Fruit fly (Drosophila melanogaster) whole organism, embryonic: Measurements from ENCODE around the gene Tmx3.
A peak's percentile ranks its signal among the peaks of the same experiment; 100 is the strongest.

ENCODE experiments used
- Abd-B ChIP-seq: fragments of 200-800 bp; sonication (Bioruptor generic); optimal IDR thresholded peaks from 2 replicates; lab custom pipeline; 2018; ENCODE audit warnings: missing biosample characterization, mild to moderate bottlenecking, missing genetic modification characterization, moderate library complexity
- Ada2b ChIP-seq: fragments of 200-800 bp; sonication (Bioruptor generic); IDR thresholded peaks from 2 replicates; pipeline ENCODE4 v1.3.6; 2022; ENCODE audit warnings: missing biosample characterization, missing genetic modification characterization
- Bgb ChIP-seq: fragments of 200-800 bp; sonication (Bioruptor generic); IDR thresholded peaks from 2 replicates; pipeline ENCODE4 v1.3.6; 2022; ENCODE audit warnings: missing biosample characterization, missing genetic modification characterization; ENCODE audit not compliant: partially characterized antibody
- CG10209 ChIP-seq: fragments of 200-800 bp; sonication (Bioruptor generic); optimal IDR thresholded peaks from 3 replicates; lab custom pipeline; 2017; ENCODE audit warnings: missing biosample characterization, mild to moderate bottlenecking, missing genetic modification characterization, missing genetic modification reagents
- CG10321 ChIP-seq: fragments of 200-800 bp; sonication (Bioruptor generic); IDR thresholded peaks from 2 replicates; pipeline ENCODE4 v1.3.6; 2022; ENCODE audit warnings: missing biosample characterization, missing genetic modification characterization
- CG11085 ChIP-seq: fragments of 200-800 bp; sonication (Bioruptor generic); IDR thresholded peaks from 2 replicates; pipeline ENCODE4 v1.3.6; 2022; ENCODE audit warnings: missing biosample characterization, missing genetic modification characterization
- CG11560 ChIP-seq: fragments of 200-800 bp; sonication (Bioruptor generic); IDR thresholded peaks from 3 replicates; pipeline ENCODE4 v1.3.6; 2022; ENCODE audit warnings: missing biosample characterization, missing genetic modification characterization
- CG12299 ChIP-seq: fragments of 200-800 bp; sonication (Bioruptor generic); optimal IDR thresholded peaks from 2 replicates; lab custom pipeline; 2018; ENCODE audit warnings: missing biosample characterization, mild to moderate bottlenecking, missing genetic modification characterization
- CG14050 ChIP-seq: fragments of 200-800 bp; sonication (Bioruptor generic); IDR thresholded peaks from 3 replicates; pipeline ENCODE4 v1.3.6; 2022; ENCODE audit warnings: missing biosample characterization, missing genetic modification characterization
- CG15011 ChIP-seq: fragments of 200-800 bp; sonication (Bioruptor generic); optimal IDR thresholded peaks from 3 replicates; lab custom pipeline; 2018; ENCODE audit warnings: missing biosample characterization, mild to moderate bottlenecking, missing genetic modification characterization
- CG1832 ChIP-seq: fragments of 200-800 bp; sonication (Bioruptor generic); optimal IDR thresholded peaks from 2 replicates; lab custom pipeline; 2017; ENCODE audit warnings: missing biosample characterization, mild to moderate bottlenecking, missing genetic modification characterization, inconsistent platforms
- CG18599 ChIP-seq: fragments of 200-800 bp; sonication (Bioruptor generic); optimal IDR thresholded peaks from 3 replicates; lab custom pipeline; 2017; ENCODE audit warnings: missing biosample characterization, missing genetic modification characterization, mild to moderate bottlenecking, moderate library complexity, missing genetic modification reagents
- CG32532 ChIP-seq: fragments of 200-800 bp; sonication (Bioruptor generic); IDR thresholded peaks from 2 replicates; pipeline ENCODE4 v1.3.6; 2022; ENCODE audit warnings: missing biosample characterization, missing genetic modification characterization
- CG7745 ChIP-seq: fragments of 200-800 bp; sonication (Bioruptor generic); optimal IDR thresholded peaks from 2 replicates; lab custom pipeline; 2018; ENCODE audit warnings: missing biosample characterization, mild to moderate bottlenecking, missing genetic modification characterization, moderate library complexity
- CG9215 ChIP-seq: fragments of 200-800 bp; sonication (Bioruptor generic); IDR thresholded peaks from 2 replicates; pipeline ENCODE4 v1.3.6; 2022; ENCODE audit warnings: missing biosample characterization, missing genetic modification characterization
- D19B ChIP-seq: fragments of 200-800 bp; sonication (Bioruptor generic); optimal IDR thresholded peaks from 2 replicates; lab custom pipeline; 2017; ENCODE audit warnings: missing biosample characterization, mild to moderate bottlenecking, missing genetic modification characterization
- Dip3 ChIP-seq: fragments of 200-800 bp; sonication (Bioruptor generic); optimal IDR thresholded peaks from 3 replicates; lab custom pipeline; 2016; ENCODE audit warnings: missing biosample characterization, missing genetic modification characterization
- Dref ChIP-seq: fragments of 200-800 bp; sonication (Bioruptor generic); IDR thresholded peaks from 2 replicates; pipeline ENCODE4 v1.3.6; 2022; ENCODE audit warnings: missing biosample characterization, missing genetic modification characterization
- GATAe ChIP-seq: fragments of 200-800 bp; sonication (Bioruptor generic); conservative IDR thresholded peaks from 2 replicates; pipeline ENCODE4 v1.3.6; 2022; ENCODE audit warnings: missing biosample characterization, missing genetic modification characterization
- HmgD ChIP-seq: fragments of 200-800 bp; sonication (Bioruptor generic); optimal IDR thresholded peaks from 3 replicates; lab custom pipeline; 2016; ENCODE audit warnings: missing biosample characterization, missing genetic modification characterization
- Med ChIP-seq: fragments of 200-800 bp; sonication (Bioruptor generic); peaks from one replicate; lab custom pipeline; 2016; ENCODE audit warnings: missing biosample characterization, missing genetic modification characterization, mild to moderate bottlenecking, inconsistent platforms, moderate library complexity
- Ravus ChIP-seq: fragments of 200-800 bp; sonication (Bioruptor generic); IDR thresholded peaks from 2 replicates; pipeline ENCODE4 v1.3.6; 2022; ENCODE audit warnings: missing biosample characterization, missing genetic modification characterization
- Sin3A ChIP-seq: fragments of >200 bp; optimal IDR thresholded peaks from 2 replicates; lab custom pipeline; 2018
- Six4 ChIP-seq: fragments of 200-800 bp; sonication (Bioruptor generic); optimal IDR thresholded peaks from 2 replicates; lab custom pipeline; 2016; ENCODE audit warnings: missing biosample characterization, missing genetic modification characterization
- Taf1 ChIP-seq: fragments of 200-800 bp; sonication (Bioruptor generic); IDR thresholded peaks from 2 replicates; pipeline ENCODE4 v1.3.6; 2022; ENCODE audit warnings: missing biosample characterization, missing genetic modification characterization
- Vsx1 ChIP-seq: fragments of 200-800 bp; sonication (Bioruptor generic); optimal IDR thresholded peaks from 2 replicates; lab custom pipeline; 2017; ENCODE audit warnings: missing biosample characterization, mild to moderate bottlenecking, missing genetic modification characterization, missing genetic modification reagents
- ara ChIP-seq: fragments of 200-800 bp; sonication (Bioruptor generic); IDR thresholded peaks from 2 replicates; pipeline ENCODE4 v1.3.6; 2022; ENCODE audit warnings: missing biosample characterization, missing genetic modification characterization
- bbx ChIP-seq: fragments of 200-800 bp; sonication (Bioruptor generic); IDR thresholded peaks from 2 replicates; pipeline ENCODE4 v1.3.6; 2022; ENCODE audit warnings: missing biosample characterization, missing genetic modification characterization; ENCODE audit not compliant: partially characterized antibody
- bcd ChIP-seq: fragments of 200-800 bp; sonication (Bioruptor generic); optimal IDR thresholded peaks from 2 replicates; lab custom pipeline; 2017; ENCODE audit warnings: missing biosample characterization, mild to moderate bottlenecking, missing genetic modification characterization
- disco-r ChIP-seq: fragments of 200-800 bp; sonication (Bioruptor generic); optimal IDR thresholded peaks from 2 replicates; lab custom pipeline; 2016; ENCODE audit warnings: missing biosample characterization, missing genetic modification characterization
- dpn ChIP-seq, 2 experiments: fragments of 200-800 bp; sonication (Bioruptor generic); optimal IDR thresholded peaks; 3 replicates each; lab custom pipeline; 2016; ENCODE audit warnings: missing biosample characterization in 2 of 2, missing genetic modification characterization in 2 of 2
- ems ChIP-seq: fragments of 200-800 bp; sonication (Bioruptor generic); optimal IDR thresholded peaks from 3 replicates; lab custom pipeline; 2016; ENCODE audit warnings: missing biosample characterization, missing genetic modification characterization
- fd102C ChIP-seq: fragments of 200-800 bp; sonication (Bioruptor generic); optimal IDR thresholded peaks from 2 replicates; lab custom pipeline; 2018; ENCODE audit warnings: missing biosample characterization, mild to moderate bottlenecking, missing genetic modification characterization, moderate library complexity
- fd3F ChIP-seq: fragments of 200-800 bp; sonication (Bioruptor generic); optimal IDR thresholded peaks from 2 replicates; lab custom pipeline; 2018; ENCODE audit warnings: missing biosample characterization, mild to moderate bottlenecking, missing genetic modification characterization, moderate library complexity
- fd64A ChIP-seq: fragments of 200-800 bp; sonication (Bioruptor generic); optimal IDR thresholded peaks from 3 replicates; lab custom pipeline; 2018; ENCODE audit warnings: missing biosample characterization, mild to moderate bottlenecking, missing genetic modification characterization
- fd96Cb ChIP-seq: fragments of 200-800 bp; sonication (Bioruptor generic); optimal IDR thresholded peaks from 2 replicates; lab custom pipeline; 2018; ENCODE audit warnings: missing biosample characterization, mild to moderate bottlenecking, missing genetic modification characterization, moderate library complexity
- gsb ChIP-seq: fragments of 200-800 bp; sonication (Bioruptor generic); IDR thresholded peaks from 2 replicates; pipeline ENCODE4 v1.3.6; 2022; ENCODE audit warnings: missing biosample characterization, missing genetic modification characterization
- ind ChIP-seq: fragments of 200-800 bp; sonication (Bioruptor generic); optimal IDR thresholded peaks from 3 replicates; lab custom pipeline; 2016; ENCODE audit warnings: missing biosample characterization, missing genetic modification characterization
- jigr1 ChIP-seq: fragments of 200-800 bp; sonication (Bioruptor generic); IDR thresholded peaks from 3 replicates; pipeline ENCODE4 v1.3.6; 2022; ENCODE audit warnings: missing biosample characterization, missing genetic modification characterization
- jing ChIP-seq: fragments of 200-800 bp; sonication (Bioruptor generic); optimal IDR thresholded peaks from 2 replicates; lab custom pipeline; 2018; ENCODE audit warnings: missing biosample characterization, mild to moderate bottlenecking, missing genetic modification characterization
- lola ChIP-seq, 3 experiments: fragments of >200 bp in 2 of 3; fragments of 200-800 bp in 1 of 3; sonication (Bioruptor generic) in 1 of 3; optimal IDR thresholded peaks; 2 replicates each; lab custom pipeline; 2017 to 2019; ENCODE audit warnings: missing biosample characterization in 3 of 3, missing genetic modification characterization in 3 of 3, mild to moderate bottlenecking in 1 of 3, moderate library complexity in 1 of 3
- mam ChIP-seq: fragments of 200-800 bp; sonication (Bioruptor generic); optimal IDR thresholded peaks from 3 replicates; lab custom pipeline; 2016; ENCODE audit warnings: missing biosample characterization, missing genetic modification characterization
- mld ChIP-seq: fragments of 200-800 bp; sonication (Bioruptor generic); IDR thresholded peaks from 3 replicates; pipeline ENCODE4 v1.3.6; 2022; ENCODE audit warnings: missing biosample characterization, missing genetic modification characterization; ENCODE audit not compliant: partially characterized antibody
- nom ChIP-seq: fragments of 200-800 bp; sonication (Bioruptor generic); optimal IDR thresholded peaks from 2 replicates; lab custom pipeline; 2017; ENCODE audit warnings: missing biosample characterization, missing genetic modification characterization, mild to moderate bottlenecking, moderate library complexity, missing genetic modification reagents
- odd ChIP-seq: fragments of 200-800 bp; sonication (Bioruptor generic); optimal IDR thresholded peaks from 2 replicates; lab custom pipeline; 2017; ENCODE audit warnings: missing biosample characterization, mild to moderate bottlenecking, missing genetic modification characterization
- onecut ChIP-seq: fragments of 200-800 bp; sonication (Bioruptor generic); IDR thresholded peaks from 2 replicates; pipeline ENCODE4 v1.3.6; 2022; ENCODE audit warnings: missing biosample characterization, missing genetic modification characterization
- pho ChIP-seq: fragments of 200-800 bp; sonication (Bioruptor generic); optimal IDR thresholded peaks from 2 replicates; lab custom pipeline; 2016; ENCODE audit warnings: missing biosample characterization, missing genetic modification characterization
- sd ChIP-seq: fragments of 200-800 bp; sonication (Bioruptor generic); optimal IDR thresholded peaks from 3 replicates; lab custom pipeline; 2018; ENCODE audit warnings: missing biosample characterization, mild to moderate bottlenecking, missing genetic modification characterization, moderate library complexity
- sim ChIP-seq: fragments of 200-800 bp; sonication (Bioruptor generic); IDR thresholded peaks from 2 replicates; pipeline ENCODE4 v1.3.6; 2022; ENCODE audit warnings: missing biosample characterization, missing genetic modification characterization
- sisA ChIP-seq: fragments of 200-800 bp; sonication (Bioruptor generic); IDR thresholded peaks from 2 replicates; pipeline ENCODE4 v1.3.6; 2022; ENCODE audit warnings: missing biosample characterization, missing genetic modification characterization
- sna ChIP-seq: fragments of 200-800 bp; sonication (Bioruptor generic); IDR thresholded peaks from 2 replicates; pipeline ENCODE4 v1.3.6; 2022; ENCODE audit warnings: missing biosample characterization, missing genetic modification characterization; ENCODE audit not compliant: partially characterized antibody

Tmx3 gene

dm6 chr3L:16203236-16203635, 25.7 kb upstream of the Tmx3 start (continued):
- peak; percentile 84 for TF ChIP-seq gsb (GFP tag; lab: Robert Waterston, UW)
- TF ChIP-seq jigr1 (GFP tag; lab: Robert Waterston, UW), result 0 out of 3 replicates have a peak, but pooled peaks have one; percentile 62
- TF ChIP-seq fd96Cb (tag; lab: Kevin White, UChicago), result peak; percentile 68
- TF ChIP-seq nom (GFP tag; lab: Kevin White, UChicago), result no peak
- TF ChIP-seq Dref (GFP tag; lab: Robert Waterston, UW), result no peak
- TF ChIP-seq CG14050 (GFP tag; lab: Robert Waterston, UW), result peak; percentile 80
- TF ChIP-seq CG15011 (GFP tag; lab: Kevin White, UChicago), result peak; percentile 69
- no peak for TF ChIP-seq sim (GFP tag; lab: Robert Waterston, UW)
- peak; percentile 90 for TF ChIP-seq CG18599
- TF ChIP-seq Dip3 (GFP tag; lab: Kevin White, UChicago), result peak; percentile 79
- TF ChIP-seq CG12299 (tag; lab: Kevin White, UChicago), result peak; percentile 40
- TF ChIP-seq Ravus (GFP tag; lab: Robert Waterston, UW), result peak; percentile 67
- peak; percentile 92 for TF ChIP-seq CG32532 (GFP tag; lab: Robert Waterston, UW)
- TF ChIP-seq Sin3A (lab: Kevin White, UChicago), result no peak
- TF ChIP-seq CG11085 (GFP tag; lab: Robert Waterston, UW), result peak; percentile 83
- peak; percentile 82 for TF ChIP-seq fd3F (GFP tag; lab: Kevin White, UChicago)
- no peak for TF ChIP-seq fd102C (GFP tag; lab: Kevin White, UChicago)
- TF ChIP-seq CG10209 (GFP tag; lab: Kevin White, UChicago), result peak; percentile 79
- no peak for TF ChIP-seq fd64A (GFP tag; lab: Kevin White, UChicago)
- peak; percentile 33 for TF ChIP-seq odd (GFP tag; lab: Kevin White, UChicago)
- TF ChIP-seq GATAe, result no peak; the same call in 1 of the 2 replicates
- TF ChIP-seq mld (GFP tag; lab: Robert Waterston, UW), result no peak
- TF ChIP-seq bbx (GFP tag; lab: Robert Waterston, UW), result no peak
- peak; percentile 78 for TF ChIP-seq ems (GFP tag; lab: Kevin White, UChicago)
- peak; percentile 71 to 91 for TF ChIP-seq dpn (GFP tag; optimal IDR thresholded peaks at IDR 0.05; lab: Kevin White, UChicago)
- TF ChIP-seq pho (GFP tag; lab: Kevin White, UChicago), result peak; percentile 77
- TF ChIP-seq Six4 (GFP tag; lab: Kevin White, UChicago), result peak; percentile 27
- TF ChIP-seq HmgD, result peak; percentile 6
- TF ChIP-seq Abd-B, result peak; percentile 81
- peak; percentile 91 for TF ChIP-seq mam (GFP tag; lab: Kevin White, UChicago)
- TF ChIP-seq CG1832 (GFP tag; lab: Kevin White, UChicago), result no peak
- TF ChIP-seq Ada2b (GFP tag; lab: Robert Waterston, UW), result peak; percentile 87
- TF ChIP-seq Taf1 (GFP tag; lab: Robert Waterston, UW), result peak; percentile 79
- TF ChIP-seq Bgb (GFP tag; lab: Robert Waterston, UW), result no peak
- peak; percentile 28 for TF ChIP-seq jing (GFP tag; lab: Kevin White, UChicago)
- TF ChIP-seq onecut, result peak; percentile 58
- TF ChIP-seq disco-r (GFP tag; lab: Kevin White, UChicago), result peak; percentile 59
- TF ChIP-seq Med, result peak; percentile 99
- TF ChIP-seq ind (GFP tag; lab: Kevin White, UChicago), result peak; percentile 86
- TF ChIP-seq ara (GFP tag; lab: Robert Waterston, UW), result peak; percentile 69
- no peak for TF ChIP-seq CG9215 (GFP tag; lab: Robert Waterston, UW)
- TF ChIP-seq sisA, result no peak
- peak; percentile 60; the same call in 1 of the 3 replicates for TF ChIP-seq CG11560 (tag; lab: Robert Waterston, UW)
- no peak for TF ChIP-seq sna (GFP tag; lab: Robert Waterston, UW)
- TF ChIP-seq Vsx1 (GFP tag; lab: Kevin White, UChicago), result peak; percentile 29
- peak; percentile 51 for TF ChIP-seq sd (tag; lab: Kevin White, UChicago)
- no peak for TF ChIP-seq CG10321 (GFP tag; lab: Robert Waterston, UW)
- no peak for TF ChIP-seq CG7745 (tag; lab: Kevin White, UChicago)
- TF ChIP-seq D19B (GFP tag; lab: Kevin White, UChicago), result peak; percentile 75
- no peak for TF ChIP-seq lola (GFP tag; optimal IDR thresholded peaks at IDR 0.05; lab: Kevin White, UChicago)
- peak; percentile 84 for TF ChIP-seq bcd
